Fruit fly (Drosophila melanogaster) ovary, adult (tissue): ENCODE measurements around the gene Ktch.

Source experiments
- CG17801 ChIP-seq: fragments of 200-800 bp; optimal IDR thresholded peaks from 2 replicates; lab custom pipeline; 2019; ENCODE audit warnings: missing biosample characterization, mild to moderate bottlenecking, missing genetic modification characterization, moderate library complexity; ENCODE audit not compliant: partially characterized antibody

Gene Ktch

DNA sequence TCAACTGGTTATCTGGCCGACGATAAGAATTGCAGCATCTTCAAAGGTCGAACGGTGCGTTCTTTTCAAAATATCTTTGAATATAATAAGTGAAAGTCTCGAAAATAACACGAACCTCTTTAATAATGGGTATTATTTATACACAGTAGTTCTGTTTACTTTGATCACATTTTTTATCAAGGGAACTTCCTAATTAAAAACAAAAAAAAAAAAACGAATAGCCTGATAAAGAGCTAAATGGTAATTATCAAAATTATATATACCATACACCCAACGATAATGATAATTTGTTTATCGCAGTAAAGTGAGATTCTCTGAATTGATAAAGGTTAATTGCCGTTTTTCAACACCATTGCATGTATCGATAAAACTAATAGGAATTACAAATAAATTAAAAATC is at the start of gene Ktch:
TSS of gene Ktch (minus strand) at position 101 of the 400 bp plus-strand sequence.
- no peak for TF ChIP-seq CG17801 (GFP tag; lab: Kevin White, UChicago)

DNA sequence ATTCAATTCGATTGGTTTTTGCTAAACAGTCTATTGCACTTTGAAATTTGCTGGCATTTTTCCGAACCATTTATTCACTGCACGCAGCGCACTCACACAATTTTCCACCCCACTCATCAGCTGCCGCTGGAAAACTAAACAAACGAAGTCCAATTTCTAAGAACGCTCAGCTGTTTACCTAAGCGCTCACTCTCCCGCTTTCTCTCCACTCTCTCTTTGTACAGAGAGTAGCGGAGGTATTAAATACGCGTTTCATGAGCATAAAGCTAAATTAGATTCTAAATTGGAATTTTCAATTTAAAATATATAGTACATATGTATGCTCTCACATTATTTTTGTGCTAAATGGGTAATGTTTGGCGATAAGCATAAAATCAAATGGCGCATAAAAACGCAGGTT is 38.5 kb upstream of the Ktch start, which contains the start of gene stops:
TSS of gene stops (minus strand) at position 139 of the 400 bp plus-strand sequence.
- TF ChIP-seq CG17801 (GFP tag; lab: Kevin White, UChicago): no peak

DNA sequence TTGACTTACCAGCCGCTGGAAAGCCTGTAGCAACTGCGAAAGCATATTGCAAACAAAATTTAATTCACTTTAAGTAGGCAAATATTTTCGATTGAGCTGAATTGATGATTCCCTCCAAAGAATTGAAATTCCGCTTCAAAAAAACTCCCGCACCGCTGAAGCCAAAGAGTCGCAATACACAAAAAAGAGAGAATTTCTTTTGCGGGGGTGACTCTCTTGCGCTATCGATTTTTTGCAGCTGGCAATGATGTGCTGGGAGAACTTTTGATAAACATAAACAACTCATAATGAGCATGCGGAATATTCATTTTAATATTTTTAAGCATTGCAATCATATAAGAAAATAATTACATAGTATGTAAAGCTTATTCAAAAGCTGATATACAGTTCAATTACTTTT is 38.0 kb upstream of the Ktch start:
- TF ChIP-seq CG17801 (GFP tag; lab: Kevin White, UChicago): no peak

DNA sequence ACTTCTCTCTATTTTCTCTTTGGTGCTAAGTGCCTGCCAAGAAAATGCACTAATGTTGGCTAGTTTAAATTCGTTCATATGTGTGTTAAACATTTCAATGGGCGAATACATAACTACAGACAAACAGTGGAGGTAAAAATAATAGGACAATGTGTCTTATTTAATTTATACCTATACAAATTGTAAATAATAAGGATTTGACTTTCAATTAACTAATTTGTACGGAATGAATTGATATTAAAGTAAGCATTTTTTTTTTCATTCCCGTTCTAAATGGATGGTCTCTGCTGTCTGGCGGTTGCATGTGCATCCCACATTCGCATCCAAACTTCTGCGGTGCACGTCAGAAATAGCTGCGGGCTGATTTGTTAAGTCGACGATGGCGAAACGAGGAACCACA is 16.5 kb upstream of the Ktch start:
- no peak for TF ChIP-seq CG17801 (GFP tag; lab: Kevin White, UChicago)

DNA sequence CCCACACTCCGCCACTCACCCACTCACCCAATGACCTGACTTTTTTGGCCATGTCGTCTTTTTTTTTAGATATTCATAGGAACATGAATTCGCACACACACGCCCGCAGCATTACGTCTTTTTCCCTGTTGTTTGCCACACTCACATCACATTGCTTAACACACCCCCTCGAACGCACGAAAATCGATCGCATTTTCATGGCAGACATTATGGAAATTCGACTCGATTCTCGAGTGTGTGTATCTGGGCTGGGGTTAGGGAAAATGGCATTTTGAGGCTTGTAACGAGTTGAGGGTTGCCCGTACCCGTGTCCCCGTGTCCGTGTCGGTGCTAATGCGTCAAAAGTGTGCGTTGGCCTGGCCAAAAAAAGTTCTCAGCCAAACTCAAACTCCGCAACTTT is 11.2 kb upstream of the Ktch start:
- TF ChIP-seq CG17801 (GFP tag; lab: Kevin White, UChicago): no peak

DNA sequence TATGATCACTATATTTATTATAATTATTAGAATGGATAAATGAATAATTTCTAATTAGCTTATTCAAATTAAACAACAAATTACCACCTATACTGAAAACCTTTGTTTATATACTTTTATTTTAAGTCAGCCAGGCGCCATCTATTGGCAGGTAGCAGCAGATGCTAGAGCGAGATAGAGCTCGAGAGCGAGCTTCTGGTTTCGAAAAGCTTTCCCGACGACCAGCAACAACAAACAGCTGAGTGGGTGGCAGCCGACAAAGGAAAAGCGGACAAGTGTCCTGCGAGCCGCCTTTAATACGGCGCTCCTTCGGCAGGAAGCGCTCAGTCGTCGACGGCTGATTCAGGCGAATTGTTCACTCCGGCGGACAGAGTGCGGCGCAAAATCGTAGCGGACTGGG is 3.6 kb upstream of the Ktch start, which contains the start of gene Gycbeta100B:
TSS of gene Gycbeta100B (plus strand) at position 337 of the 400 bp plus-strand sequence.
- no peak for TF ChIP-seq CG17801 (GFP tag; lab: Kevin White, UChicago)

DNA sequence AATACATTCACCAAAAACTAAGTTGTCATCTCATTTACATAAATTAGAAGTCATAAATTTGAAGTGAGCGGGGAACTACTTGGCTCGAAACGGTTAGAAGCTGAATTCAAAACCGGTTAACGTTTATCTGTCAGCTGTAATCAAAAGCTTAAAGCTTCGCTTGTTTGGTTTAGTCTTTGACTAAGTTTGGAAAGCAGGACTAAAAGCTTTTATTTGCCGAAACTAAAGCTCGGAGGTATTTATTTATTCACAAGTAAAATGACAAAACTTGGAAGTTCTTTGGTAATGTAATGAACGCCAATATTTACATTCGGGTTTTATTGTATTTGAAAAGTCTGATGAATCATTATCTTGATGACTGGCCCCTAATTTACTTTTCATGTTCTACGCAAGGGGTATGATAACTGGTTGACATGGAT is 3.1 kb downstream of the Ktch start:
- TF ChIP-seq CG17801 (GFP tag; lab: Kevin White, UChicago): no peak

DNA sequence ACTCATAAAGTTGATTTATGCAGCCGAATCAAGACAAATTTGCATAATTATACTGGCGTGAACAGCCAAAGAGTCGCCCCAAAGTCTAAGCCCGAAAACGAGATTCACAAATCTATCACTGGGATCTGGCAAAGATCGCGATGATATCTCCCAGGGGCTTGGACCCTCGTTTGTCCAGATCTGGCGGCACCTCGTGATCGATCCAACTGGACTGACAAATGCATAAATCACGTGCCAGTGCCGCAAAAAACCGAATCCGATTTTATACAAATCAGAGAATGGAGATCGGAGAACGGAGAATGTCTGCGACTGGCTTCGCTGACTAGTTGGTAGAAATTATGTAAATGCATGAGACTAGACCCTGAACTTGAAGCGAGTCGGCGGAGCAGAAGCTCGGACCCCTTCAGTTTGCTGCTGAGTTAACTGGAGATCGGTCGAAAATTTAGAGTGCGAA is 4.7 kb downstream of the Ktch start, which contains the start of gene CG15554:
TSS of gene CG15554 (plus strand) at position 404 of the 454 bp plus-strand sequence.
- TF ChIP-seq CG17801 (GFP tag; lab: Kevin White, UChicago): no peak

DNA sequence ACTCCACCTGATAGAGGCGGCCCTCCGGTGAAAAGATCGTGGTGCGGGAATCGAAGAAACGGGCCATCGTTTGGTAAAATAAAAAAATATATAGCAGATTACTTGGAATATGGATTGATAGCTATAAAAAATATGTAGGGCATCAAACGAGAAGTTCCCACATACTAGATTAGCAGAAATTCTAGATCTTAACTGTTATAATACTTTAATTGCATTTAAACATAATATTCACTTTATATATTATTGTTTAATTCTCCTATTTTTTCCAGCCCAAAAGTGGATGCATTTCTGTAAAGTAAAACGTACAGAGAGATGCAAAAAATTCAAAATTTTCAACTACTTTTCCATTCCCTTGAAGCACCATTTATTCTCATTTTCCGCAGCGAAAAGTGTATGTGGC is 7.2 kb downstream of the Ktch start, which contains the start of gene Prosalpha3T:
TSS of gene Prosalpha3T (minus strand) at position 101 of the 400 bp plus-strand sequence.
- TF ChIP-seq CG17801 (GFP tag; lab: Kevin White, UChicago): no peak

DNA sequence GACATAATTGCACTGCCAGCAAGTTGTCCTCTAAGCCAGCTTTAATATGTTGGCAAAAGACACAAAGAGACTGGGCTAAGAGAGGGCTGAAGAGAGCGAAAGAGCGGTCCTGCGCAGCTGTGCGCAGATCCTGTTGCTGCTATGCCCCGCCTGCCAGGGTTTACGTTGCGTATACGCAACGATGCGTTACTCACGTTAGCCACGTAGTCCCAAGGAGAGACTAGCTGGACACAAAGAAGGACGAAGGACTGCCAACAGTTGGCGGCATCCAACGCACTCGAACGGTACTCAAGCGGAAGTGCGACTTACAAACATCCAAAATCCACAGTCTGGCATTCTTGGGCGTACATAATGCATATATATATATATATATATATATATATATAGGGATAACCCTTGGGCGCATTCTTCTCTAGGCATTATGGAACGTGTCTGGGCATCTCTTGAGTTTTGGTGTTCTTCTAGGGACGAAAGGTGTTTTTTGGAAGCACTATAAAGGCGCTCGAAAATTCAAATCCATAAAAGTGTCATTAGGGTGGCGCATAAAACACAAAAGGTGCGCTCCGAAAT is 10.5 kb downstream of the Ktch start:
- TF ChIP-seq CG17801 (GFP tag; lab: Kevin White, UChicago): no peak

DNA sequence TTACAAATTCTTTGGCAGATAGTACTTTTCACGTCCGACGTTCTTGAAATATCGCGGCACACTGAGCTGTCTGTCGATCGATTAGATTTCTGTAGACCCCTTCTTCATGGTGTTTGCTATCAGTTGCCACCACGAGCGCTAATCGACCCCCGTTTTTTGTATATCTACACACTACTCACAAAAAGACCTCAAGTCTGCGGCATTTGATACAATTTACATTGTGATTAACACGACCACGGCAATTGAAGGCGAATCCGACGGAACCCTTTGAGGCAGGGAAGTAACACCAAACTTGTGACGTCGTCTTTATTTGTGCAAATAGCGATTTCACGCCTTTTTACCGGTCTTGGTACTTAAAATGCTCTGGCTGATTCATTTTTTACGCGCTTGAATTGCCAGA is 21.3 kb downstream of the Ktch start, which contains the start of gene Mayo:
TSS of gene Mayo (minus strand) at position 66 of the 400 bp plus-strand sequence.
- TF ChIP-seq CG17801 (GFP tag; lab: Kevin White, UChicago): no peak

DNA sequence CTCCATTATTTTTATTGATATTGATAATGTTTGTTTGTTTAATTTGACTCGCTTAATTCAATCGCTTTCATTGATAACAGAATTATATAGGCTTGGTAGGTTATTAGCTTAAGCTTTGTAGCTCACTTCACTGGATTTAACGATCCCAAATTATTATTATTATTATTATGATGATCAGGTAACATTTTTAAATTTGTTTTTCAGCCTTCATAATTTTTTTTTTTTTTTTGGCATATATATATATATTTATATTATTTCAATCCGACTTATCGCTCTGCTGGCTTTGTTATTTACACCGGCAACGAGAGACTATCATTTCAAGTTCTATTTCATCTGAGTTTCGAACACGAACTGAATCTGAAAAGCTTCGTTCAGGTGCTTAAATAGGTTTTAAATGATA is 29.4 kb downstream of the Ktch start, which contains the start of gene CG15553:
TSS of gene CG15553 (minus strand) at position 101 of the 400 bp plus-strand sequence.
- TF ChIP-seq CG17801 (GFP tag; lab: Kevin White, UChicago): no peak

DNA sequence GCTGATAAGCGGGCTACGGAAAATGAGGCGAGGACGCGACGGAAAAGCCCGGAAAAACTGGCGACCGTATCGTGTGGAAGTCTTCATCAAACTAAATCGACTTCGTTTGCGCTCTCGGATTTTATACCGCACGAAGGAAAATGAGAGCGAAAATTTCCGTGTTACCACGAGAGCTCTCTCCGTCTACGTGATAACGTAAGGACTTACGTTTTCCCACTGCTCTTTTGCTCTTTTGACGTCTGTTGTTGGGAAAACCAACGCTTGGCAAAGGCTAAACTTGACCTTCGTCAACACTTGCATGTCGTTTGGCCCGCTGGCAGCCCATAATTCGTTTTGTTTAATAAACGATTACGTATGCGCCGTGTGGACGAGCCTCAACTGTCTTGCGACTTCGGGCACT is 33.2 kb downstream of the Ktch start, which contains the start of gene CG11317:
TSS of gene CG11317 (minus strand) at position 101 of the 400 bp plus-strand sequence.
- no peak for TF ChIP-seq CG17801 (GFP tag; lab: Kevin White, UChicago)

DNA sequence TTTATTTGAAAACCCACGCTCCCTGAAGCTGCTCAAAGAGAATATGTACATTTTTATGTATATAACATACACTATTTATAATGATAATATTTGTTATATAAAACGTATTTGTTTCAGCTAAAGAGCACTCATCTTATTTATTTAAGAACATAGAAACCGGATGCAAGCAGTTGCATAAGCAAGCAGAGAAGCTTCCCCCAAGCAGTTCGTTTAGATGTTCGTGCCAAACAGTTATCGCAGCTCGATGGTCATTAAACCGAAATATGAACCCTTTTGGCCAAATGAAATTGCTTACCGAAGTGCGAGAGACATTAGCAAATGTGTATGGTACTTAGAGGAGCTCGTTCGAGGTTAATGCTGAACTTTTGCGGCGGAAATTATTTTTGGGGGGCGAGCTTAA is 40.5 kb downstream of the Ktch start:
- TF ChIP-seq CG17801 (GFP tag; lab: Kevin White, UChicago): no peak

DNA sequence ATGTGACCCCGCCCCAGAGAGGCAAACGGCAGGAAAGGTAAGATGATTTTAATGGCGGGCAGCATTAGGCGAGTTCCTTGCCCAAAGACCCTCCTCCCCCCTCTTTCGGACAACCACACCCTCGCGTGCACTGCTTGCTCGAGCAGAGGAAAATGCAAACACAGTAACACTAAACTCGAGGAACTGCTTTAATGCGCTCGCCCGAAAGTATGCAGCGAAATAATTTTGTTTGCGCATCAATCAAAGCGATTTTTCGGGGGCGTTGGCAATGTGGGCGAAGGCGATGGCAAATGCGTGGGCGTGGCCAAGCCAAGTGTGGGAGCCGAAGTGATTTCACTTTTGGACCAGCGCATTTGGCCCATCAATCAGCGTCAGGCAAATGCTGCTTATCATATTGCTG is 44.1 kb downstream of the Ktch start:
- no peak for TF ChIP-seq CG17801 (GFP tag; lab: Kevin White, UChicago)
